Worm (Caenorhabditis elegans) whole organism, L1 larva: ENCODE data around the gene srh-2.

Experiments used
- C04F5.9 ChIP-seq: sonication (generic microtip); optimal IDR thresholded peaks from 2 replicates; lab custom pipeline; 2016; ENCODE audit warnings: missing genetic modification characterization, missing compliant biosample characterization
- ama-1 ChIP-seq: fragments of 150-350 bp; optimal IDR thresholded peaks from 2 replicates; lab custom pipeline; 2014
- ceh-63 ChIP-seq: fragments of 200-800 bp; sonication (Bioruptor generic); optimal IDR thresholded peaks from 2 replicates; lab custom pipeline; 2018; ENCODE audit warnings: mild to moderate bottlenecking, missing genetic modification characterization, missing compliant biosample characterization
- ceh-82 ChIP-seq, 3 experiments: fragments of 150-350 bp in 1 of 3; sonication (generic microtip) in 2 of 3; optimal IDR thresholded peaks; 2 replicates each; lab custom pipeline; 2014 to 2017; ENCODE audit warnings: missing biosample characterization in 3 of 3, missing genetic modification characterization in 3 of 3
- egl-27 ChIP-seq, 2 experiments: fragments of 150-350 bp in 1 of 2; sonication (generic microtip); optimal IDR thresholded peaks; 3 replicates each; lab custom pipeline; 2017 to 2018; ENCODE audit warnings: missing biosample characterization in 2 of 2, missing genetic modification characterization in 2 of 2, missing genetic modification reagents in 2 of 2
- jun-1 ChIP-seq: fragments of 150-350 bp; optimal IDR thresholded peaks from 2 replicates; lab custom pipeline; 2014; ENCODE audit warnings: missing biosample characterization, missing genetic modification reagents, missing genetic modification characterization
- nhr-11 ChIP-seq: fragments of 150-350 bp; optimal IDR thresholded peaks from 2 replicates; lab custom pipeline; 2014; ENCODE audit warnings: missing biosample characterization, missing genetic modification characterization
- nhr-12 ChIP-seq: sonication (generic microtip); optimal IDR thresholded peaks from 2 replicates; lab custom pipeline; 2017; ENCODE audit warnings: missing biosample characterization, missing genetic modification characterization
- nhr-28 ChIP-seq: fragments of 150-350 bp; optimal IDR thresholded peaks from 2 replicates; lab custom pipeline; 2014; ENCODE audit warnings: missing biosample characterization, missing genetic modification characterization
- nhr-76 ChIP-seq: sonication (generic microtip); optimal IDR thresholded peaks from 2 replicates; lab custom pipeline; 2017; ENCODE audit warnings: missing biosample characterization, missing genetic modification characterization
- zag-1 ChIP-seq: fragments of 150-350 bp; optimal IDR thresholded peaks from 2 replicates; lab custom pipeline; 2014; ENCODE audit warnings: missing biosample characterization, missing genetic modification characterization
- ztf-11 ChIP-seq, 2 experiments: sonication (generic microtip); optimal IDR thresholded peaks; 2 replicates each; lab custom pipeline; 2016 to 2017; ENCODE audit warnings: missing genetic modification characterization in 2 of 2, missing biosample characterization in 1 of 2, missing compliant biosample characterization in 1 of 2

ce11 chrV:762340-762739, 34.2 kb downstream of the srh-2 start, which contains the start of gene srp-2:
- TF ChIP-seq egl-27 (tag; optimal IDR thresholded peaks at IDR 0.05; lab: Kevin White, UChicago) (no peak), ceh-63 (GFP tag; lab: Kevin White, UChicago) (no peak), nhr-76 (no peak), ama-1 (lab: Kevin White, UChicago) (no peak), C04F5.9 (tag; lab: Kevin White, UChicago) (no peak), nhr-11 (tag; lab: Kevin White, UChicago) (no peak), nhr-28 (no peak), ceh-82 (tag; optimal IDR thresholded peaks at IDR 0.05; lab: Kevin White, UChicago) (no peak), jun-1 (tag; lab: Kevin White, UChicago) (no peak), ztf-11 (tag; optimal IDR thresholded peaks at IDR 0.05; lab: Kevin White, UChicago) (no peak), zag-1 (tag; lab: Kevin White, UChicago) (no peak), nhr-12 (tag; lab: Kevin White, UChicago) (no peak)
